Worm (Caenorhabditis elegans) whole organism, early embryonic: ENCODE data around the gene F13E9.13.

ENCODE experiments used
- aly-1 ChIP-seq: sonication (generic microtip); optimal IDR thresholded peaks from 2 replicates; lab custom pipeline; 2016; ENCODE audit warnings: missing genetic modification characterization, missing compliant biosample characterization
- flt-1 ChIP-seq: fragments of 200-800 bp; sonication (Bioruptor generic); IDR thresholded peaks from 2 replicates; pipeline ENCODE4 v1.3.6; 2022; ENCODE audit warnings: missing genetic modification characterization, missing compliant biosample characterization

- no peak for TF ChIP-seq flt-1 (GFP tag; lab: Robert Waterston, UW)
- TF ChIP-seq aly-1 = no peak
Observed at ce11 chrIV:10868629-10869251, 12.6 kb upstream of the F13E9.13 start, which contains the start of gene F13E9.11.
